Fruit fly (Drosophila melanogaster) whole organism, embryonic: ENCODE data around the gene CG14277.

Source experiments
- Atf6 ChIP-seq: fragments of 200-800 bp; sonication (Bioruptor generic); IDR thresholded peaks from 2 replicates; pipeline ENCODE4 v1.3.6; 2022; ENCODE audit warnings: missing biosample characterization, missing genetic modification characterization
- Bgb ChIP-seq: fragments of 200-800 bp; sonication (Bioruptor generic); IDR thresholded peaks from 2 replicates; pipeline ENCODE4 v1.3.6; 2022; ENCODE audit warnings: missing biosample characterization, missing genetic modification characterization; ENCODE audit not compliant: partially characterized antibody
- Blimp-1 ChIP-seq: fragments of 200-800 bp; sonication (Bioruptor generic); optimal IDR thresholded peaks from 3 replicates; lab custom pipeline; 2018; ENCODE audit warnings: missing biosample characterization, missing genetic modification characterization, mild to moderate bottlenecking, moderate library complexity, missing genetic modification reagents
- CG1024 ChIP-seq: fragments of 200-800 bp; sonication (Bioruptor generic); IDR thresholded peaks from 2 replicates; pipeline ENCODE4 v1.3.6; 2022; ENCODE audit warnings: missing biosample characterization, missing genetic modification characterization
- CG12299 ChIP-seq: fragments of 200-800 bp; sonication (Bioruptor generic); optimal IDR thresholded peaks from 2 replicates; lab custom pipeline; 2018; ENCODE audit warnings: missing biosample characterization, mild to moderate bottlenecking, missing genetic modification characterization
- CG12391 ChIP-seq: fragments of 200-800 bp; sonication (Bioruptor generic); optimal IDR thresholded peaks from 3 replicates; lab custom pipeline; 2018; ENCODE audit warnings: missing biosample characterization, mild to moderate bottlenecking, missing genetic modification characterization, moderate library complexity
- CG12942 ChIP-seq: fragments of 200-800 bp; sonication (Bioruptor generic); optimal IDR thresholded peaks from 3 replicates; lab custom pipeline; 2016; ENCODE audit warnings: missing biosample characterization, missing genetic modification characterization
- CG14014 ChIP-seq: fragments of 200-800 bp; sonication (Bioruptor generic); IDR thresholded peaks from 2 replicates; pipeline ENCODE4 v1.3.6; 2022; ENCODE audit warnings: missing biosample characterization, missing genetic modification characterization
- CG17328 ChIP-seq: fragments of 200-800 bp; sonication (Bioruptor generic); IDR thresholded peaks from 2 replicates; pipeline ENCODE4 v1.3.6; 2022; ENCODE audit warnings: missing biosample characterization, missing genetic modification characterization
- CG17359 ChIP-seq: fragments of 200-800 bp; sonication (Bioruptor generic); optimal IDR thresholded peaks from 3 replicates; lab custom pipeline; 2018; ENCODE audit warnings: missing biosample characterization, mild to moderate bottlenecking, missing genetic modification characterization, moderate library complexity
- CG17568 ChIP-seq: fragments of 200-800 bp; sonication (Bioruptor generic); optimal IDR thresholded peaks from 2 replicates; lab custom pipeline; 2018; ENCODE audit warnings: missing biosample characterization, mild to moderate bottlenecking, missing genetic modification characterization, moderate library complexity
- CG2678 ChIP-seq: fragments of 200-800 bp; sonication (Bioruptor generic); optimal IDR thresholded peaks from 3 replicates; lab custom pipeline; 2019; ENCODE audit warnings: missing biosample characterization, mild to moderate bottlenecking, missing genetic modification characterization, moderate library complexity
- CG2712 ChIP-seq: fragments of 200-800 bp; optimal IDR thresholded peaks from 3 replicates; lab custom pipeline; 2019; ENCODE audit warnings: missing biosample characterization, mild to moderate bottlenecking, missing genetic modification characterization, moderate library complexity
- CG31388 ChIP-seq: fragments of 200-800 bp; sonication (Bioruptor generic); optimal IDR thresholded peaks from 2 replicates; lab custom pipeline; 2016; ENCODE audit warnings: missing biosample characterization, missing genetic modification characterization
- CG3281 ChIP-seq: fragments of 200-800 bp; sonication (Bioruptor generic); optimal IDR thresholded peaks from 3 replicates; lab custom pipeline; 2017; ENCODE audit warnings: missing biosample characterization, mild to moderate bottlenecking, missing genetic modification characterization
- CG33557 ChIP-seq: fragments of 200-800 bp; sonication (Bioruptor generic); optimal IDR thresholded peaks from 2 replicates; lab custom pipeline; 2019; ENCODE audit warnings: missing biosample characterization, mild to moderate bottlenecking, missing genetic modification characterization, moderate library complexity
- CG3726 ChIP-seq: fragments of 200-800 bp; sonication (Bioruptor generic); IDR thresholded peaks from 3 replicates; pipeline ENCODE4, ENCODE4 v1.3.6; 2022; ENCODE audit warnings: missing biosample characterization, missing genetic modification characterization
- CG7928 ChIP-seq: fragments of 200-800 bp; sonication (Bioruptor generic); optimal IDR thresholded peaks from 2 replicates; lab custom pipeline; 2017; ENCODE audit warnings: missing biosample characterization, mild to moderate bottlenecking, missing genetic modification characterization
- CG8388 ChIP-seq: fragments of 200-800 bp; sonication (Bioruptor generic); optimal IDR thresholded peaks from 2 replicates; lab custom pipeline; 2019; ENCODE audit warnings: missing biosample characterization, mild to moderate bottlenecking, missing genetic modification characterization, moderate library complexity
- CG8478 ChIP-seq: fragments of >200 bp; optimal IDR thresholded peaks from 2 replicates; lab custom pipeline; 2018
- HLHmδ ChIP-seq: fragments of 200-800 bp; sonication (Bioruptor generic); optimal IDR thresholded peaks from 2 replicates; lab custom pipeline; 2018; ENCODE audit warnings: missing biosample characterization, mild to moderate bottlenecking, missing genetic modification characterization, moderate library complexity
- MBD-R2 ChIP-seq: fragments of 200-800 bp; sonication (Bioruptor generic); IDR thresholded peaks from 2 replicates; pipeline ENCODE4 v1.3.6; 2022; ENCODE audit warnings: missing biosample characterization, missing genetic modification characterization
- Med ChIP-seq: fragments of 200-800 bp; sonication (Bioruptor generic); peaks from one replicate; lab custom pipeline; 2016; ENCODE audit warnings: missing biosample characterization, missing genetic modification characterization, mild to moderate bottlenecking, inconsistent platforms, moderate library complexity
- NC2β ChIP-seq: fragments of 200-800 bp; sonication (Bioruptor generic); optimal IDR thresholded peaks from 2 replicates; lab custom pipeline; 2016; ENCODE audit warnings: missing biosample characterization, missing genetic modification characterization
- Ptx1 ChIP-seq: fragments of 200-800 bp; sonication (Bioruptor generic); IDR thresholded peaks from 2 replicates; pipeline ENCODE4 v1.3.6; 2022; ENCODE audit warnings: missing biosample characterization, missing genetic modification characterization
- Ravus ChIP-seq: fragments of 200-800 bp; sonication (Bioruptor generic); IDR thresholded peaks from 2 replicates; pipeline ENCODE4 v1.3.6; 2022; ENCODE audit warnings: missing biosample characterization, missing genetic modification characterization
- Rfx ChIP-seq: fragments of 200-800 bp; sonication (Bioruptor generic); IDR thresholded peaks from 2 replicates; pipeline ENCODE4 v1.3.6; 2022; ENCODE audit warnings: missing biosample characterization, missing genetic modification characterization
- Sox102F ChIP-seq: fragments of 200-800 bp; sonication (Bioruptor generic); optimal IDR thresholded peaks from 2 replicates; lab custom pipeline; 2018; ENCODE audit warnings: missing biosample characterization, mild to moderate bottlenecking, missing genetic modification characterization, moderate library complexity
- Vsx1 ChIP-seq: fragments of 200-800 bp; sonication (Bioruptor generic); optimal IDR thresholded peaks from 2 replicates; lab custom pipeline; 2017; ENCODE audit warnings: missing biosample characterization, mild to moderate bottlenecking, missing genetic modification characterization, missing genetic modification reagents
- az2 ChIP-seq: fragments of 200-800 bp; sonication (Bioruptor generic); optimal IDR thresholded peaks from 3 replicates; lab custom pipeline; 2016; ENCODE audit warnings: missing biosample characterization, missing genetic modification characterization
- bsh ChIP-seq, 2 experiments: fragments of 200-800 bp; sonication (Bioruptor generic); optimal IDR thresholded peaks; 2 replicates each; lab custom pipeline; 2017 to 2018; ENCODE audit warnings: mild to moderate bottlenecking in 2 of 2, missing biosample characterization in 2 of 2, missing genetic modification characterization in 2 of 2, moderate library complexity in 1 of 2
- chif ChIP-seq, 2 experiments: fragments of 200-800 bp; sonication (Bioruptor generic); optimal IDR thresholded peaks; 3 replicates each; lab custom pipeline; 2016; ENCODE audit warnings: missing biosample characterization in 2 of 2, missing genetic modification characterization in 2 of 2
- dmrt99B ChIP-seq: fragments of 200-800 bp; sonication (Bioruptor generic); optimal IDR thresholded peaks from 2 replicates; lab custom pipeline; 2018; ENCODE audit warnings: missing biosample characterization, mild to moderate bottlenecking, missing genetic modification characterization, moderate library complexity
- dysf ChIP-seq: fragments of 200-800 bp; sonication (Bioruptor generic); IDR thresholded peaks from 3 replicates; pipeline ENCODE4 v1.3.6; 2022; ENCODE audit warnings: missing biosample characterization, missing genetic modification characterization
- fd96Cb ChIP-seq: fragments of 200-800 bp; sonication (Bioruptor generic); optimal IDR thresholded peaks from 2 replicates; lab custom pipeline; 2018; ENCODE audit warnings: missing biosample characterization, mild to moderate bottlenecking, missing genetic modification characterization, moderate library complexity
- gem ChIP-seq: fragments of 200-800 bp; sonication (Bioruptor generic); optimal IDR thresholded peaks from 2 replicates; lab custom pipeline; 2019; ENCODE audit warnings: missing biosample characterization, mild to moderate bottlenecking, missing genetic modification characterization, moderate library complexity
- gt ChIP-seq: fragments of 200-800 bp; sonication (Bioruptor generic); IDR thresholded peaks from 2 replicates; pipeline ENCODE4 v1.3.6; 2022; ENCODE audit warnings: missing biosample characterization, missing genetic modification characterization
- ken ChIP-seq: fragments of 200-800 bp; sonication (Bioruptor generic); IDR thresholded peaks from 3 replicates; pipeline ENCODE4 v1.3.6; 2022; ENCODE audit warnings: missing biosample characterization, missing genetic modification characterization
- onecut ChIP-seq: fragments of 200-800 bp; sonication (Bioruptor generic); IDR thresholded peaks from 2 replicates; pipeline ENCODE4 v1.3.6; 2022; ENCODE audit warnings: missing biosample characterization, missing genetic modification characterization
- phol ChIP-seq: fragments of 200-800 bp; sonication (Bioruptor generic); optimal IDR thresholded peaks from 3 replicates; lab custom pipeline; 2018; ENCODE audit warnings: missing biosample characterization, mild to moderate bottlenecking, missing genetic modification characterization, moderate library complexity
- prd ChIP-seq, 3 experiments: fragments of >200 bp in 2 of 3; fragments of 200-800 bp in 1 of 3; sonication (Bioruptor generic) in 1 of 3; optimal IDR thresholded peaks in 2 of 3; IDR thresholded peaks in 1 of 3; 2 replicates in 2 of 3; 3 replicates in 1 of 3; pipeline versions ENCODE4 v1.3.6 to Lab custom; 2017 to 2022; ENCODE audit warnings: missing biosample characterization in 1 of 3, missing genetic modification characterization in 1 of 3
- sd ChIP-seq: fragments of 200-800 bp; sonication (Bioruptor generic); optimal IDR thresholded peaks from 3 replicates; lab custom pipeline; 2018; ENCODE audit warnings: missing biosample characterization, mild to moderate bottlenecking, missing genetic modification characterization, moderate library complexity
- sr ChIP-seq: fragments of 200-800 bp; sonication (Bioruptor generic); IDR thresholded peaks from 3 replicates; pipeline ENCODE4 v1.3.6; 2022; ENCODE audit warnings: missing biosample characterization, missing genetic modification characterization
- ttk ChIP-seq: fragments of 200-800 bp; sonication (Bioruptor generic); IDR thresholded peaks from 2 replicates; pipeline ENCODE4 v2.1.2; 2022; ENCODE audit warnings: missing biosample characterization, missing genetic modification characterization
- tup ChIP-seq: fragments of 200-800 bp; sonication (Bioruptor generic); optimal IDR thresholded peaks from 2 replicates; lab custom pipeline; 2016; ENCODE audit warnings: missing biosample characterization, mild to moderate bottlenecking, missing genetic modification characterization, moderate library complexity
- unpg ChIP-seq: fragments of 200-800 bp; sonication (Bioruptor generic); optimal IDR thresholded peaks from 3 replicates; lab custom pipeline; 2018; ENCODE audit warnings: missing biosample characterization, mild to moderate bottlenecking, missing genetic modification characterization, moderate library complexity
- usp ChIP-seq: fragments of >200 bp; optimal IDR thresholded peaks from 2 replicates; lab custom pipeline; 2017; ENCODE audit warnings: missing biosample characterization, missing genetic modification characterization
- zen ChIP-seq: fragments of 200-800 bp; sonication (Bioruptor generic); optimal IDR thresholded peaks from 3 replicates; lab custom pipeline; 2018; ENCODE audit warnings: missing biosample characterization, mild to moderate bottlenecking, missing genetic modification characterization, moderate library complexity

The CG14277 gene

DNA sequence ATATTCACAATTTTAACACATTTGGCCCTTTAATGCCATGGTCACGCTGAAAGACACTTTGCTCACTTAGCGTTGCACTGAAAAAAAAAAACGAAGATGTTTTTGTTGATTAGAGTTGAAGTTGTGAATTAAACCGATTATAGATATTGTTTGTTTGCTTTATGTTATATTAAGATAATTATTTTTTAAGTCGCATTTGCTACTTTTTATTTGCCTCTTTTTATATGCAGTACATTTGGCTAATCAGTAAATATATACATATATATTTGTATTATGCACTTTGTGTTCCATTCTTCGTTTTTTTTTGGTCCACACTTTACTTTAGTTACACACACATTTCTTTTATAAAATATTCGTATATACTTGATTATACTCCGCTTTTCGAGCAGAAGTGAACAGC is 12.0 kb upstream of the CG14277 start:
- no peak for TF ChIP-seq onecut (GFP tag; lab: Robert Waterston, UW)
- TF ChIP-seq bsh (GFP tag; optimal IDR thresholded peaks at IDR 0.05; lab: Kevin White, UChicago): no peak
- TF ChIP-seq Blimp-1: peak; percentile 7
- peak; percentile 4 for TF ChIP-seq phol
- peak; percentile 15 for TF ChIP-seq gem (tag; lab: Kevin White, UChicago)
- no peak for TF ChIP-seq NC2β (GFP tag; lab: Kevin White, UChicago)
- TF ChIP-seq gt (GFP tag; lab: Robert Waterston, UW): no peak

DNA sequence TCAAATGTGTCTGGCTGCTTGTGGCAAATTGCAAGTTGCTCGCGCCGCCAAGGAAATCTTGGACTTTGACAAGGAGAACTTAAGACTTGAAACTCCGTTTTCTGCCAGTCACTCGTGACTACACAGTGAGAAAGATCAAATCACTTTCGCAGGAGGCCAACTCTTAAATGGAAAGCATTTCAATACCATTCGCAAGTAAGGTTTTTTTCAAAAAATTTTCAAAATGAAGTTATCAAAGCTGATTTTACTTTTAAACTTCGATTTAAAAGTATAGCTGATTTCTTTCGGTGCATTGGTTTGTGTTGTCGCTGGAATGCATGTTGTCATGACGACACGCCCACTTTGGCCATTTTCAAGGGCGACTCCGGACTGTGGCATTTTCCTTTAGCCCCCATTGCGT is 9.9 kb upstream of the CG14277 start:
- TF ChIP-seq sr (GFP tag; lab: Robert Waterston, UW): 0 out of 3 replicates have a peak, but pooled peaks have one; percentile 4
- TF ChIP-seq CG33557 (GFP tag; lab: Kevin White, UChicago): no peak
- 0 out of 2 replicates have a peak, but pooled peaks have one; percentile 15 for TF ChIP-seq Atf6 (GFP tag; lab: Robert Waterston, UW)
- no peak for TF ChIP-seq Vsx1 (GFP tag; lab: Kevin White, UChicago)
- peak; percentile 27 for TF ChIP-seq sd (tag; lab: Kevin White, UChicago)
- TF ChIP-seq CG17328: 0 out of 2 replicates have a peak, but pooled peaks have one; percentile 10
- peak; percentile 8 for TF ChIP-seq CG12391 (tag; lab: Kevin White, UChicago)
- no peak for TF ChIP-seq usp (GFP tag; lab: Kevin White, UChicago)
- no peak for TF ChIP-seq tup (GFP tag; lab: Kevin White, UChicago)
- peak; percentile 4 for TF ChIP-seq CG17359 (tag; lab: Kevin White, UChicago)
- TF ChIP-seq CG2678 (tag; lab: Kevin White, UChicago): peak; percentile 14
- peak; percentile 29; the same call in 1 of the 2 replicates for TF ChIP-seq Ptx1 (GFP tag; lab: Robert Waterston, UW)
- TF ChIP-seq Bgb (GFP tag; lab: Robert Waterston, UW): no peak
- TF ChIP-seq CG7928 (GFP tag; lab: Kevin White, UChicago): no peak
- 0 out of 3 replicates have a peak, but pooled peaks have one; percentile 23 for TF ChIP-seq dysf (GFP tag; lab: Robert Waterston, UW)
- TF ChIP-seq fd96Cb (tag; lab: Kevin White, UChicago): peak; percentile 7
- no peak for TF ChIP-seq CG12299 (tag; lab: Kevin White, UChicago)
- no peak for TF ChIP-seq CG12942 (GFP tag; lab: Kevin White, UChicago)
- TF ChIP-seq Sox102F: peak; percentile 27
- no peak for TF ChIP-seq CG8478
- peak; percentile 8 for TF ChIP-seq az2 (GFP tag; lab: Kevin White, UChicago)
- TF ChIP-seq prd (optimal IDR thresholded peaks at IDR 0.05; lab: Kevin White, UChicago): no peak
- peak; percentile 52; the same call in 1 of the 3 replicates for TF ChIP-seq prd (GFP tag; IDR thresholded peaks at IDR 0.05; lab: Robert Waterston, UW)
- TF ChIP-seq CG17568 (GFP tag; lab: Kevin White, UChicago): no peak
- TF ChIP-seq CG3281: no peak
- TF ChIP-seq Blimp-1: peak; percentile 3
- no peak for TF ChIP-seq zen
- peak; percentile 22 for TF ChIP-seq dmrt99B (tag; lab: Kevin White, UChicago)
- peak; percentile 19; the same call in 1 of the 2 replicates for TF ChIP-seq CG1024
- TF ChIP-seq MBD-R2 (GFP tag; lab: Robert Waterston, UW): no peak
- TF ChIP-seq Rfx (GFP tag; lab: Robert Waterston, UW): peak; percentile 25; the same call in 1 of the 2 replicates
- no peak for TF ChIP-seq Ravus (GFP tag; lab: Robert Waterston, UW)
- no peak for TF ChIP-seq CG31388 (GFP tag; lab: Kevin White, UChicago)
- TF ChIP-seq unpg (GFP tag; lab: Kevin White, UChicago): peak; percentile 8
- TF ChIP-seq phol: peak; percentile 30
- peak; percentile 4 for TF ChIP-seq CG8388
- TF ChIP-seq HLHmδ (GFP tag; lab: Kevin White, UChicago): no peak
- TF ChIP-seq CG2712 (tag; lab: Kevin White, UChicago): peak; percentile 8
- no peak for TF ChIP-seq ttk (GFP tag; lab: Robert Waterston, UW)
- TF ChIP-seq CG14014 (GFP tag; lab: Robert Waterston, UW): no peak
- peak in 1 of 2 experiments; percentile 6 for TF ChIP-seq chif (GFP tag; optimal IDR thresholded peaks at IDR 0.05; lab: Kevin White, UChicago)
- no peak for TF ChIP-seq CG3726 (GFP tag; lab: Robert Waterston, UW)
- TF ChIP-seq ken (GFP tag; lab: Robert Waterston, UW): 0 out of 3 replicates have a peak, but pooled peaks have one; percentile 36
- TF ChIP-seq Med: peak; percentile 66
